Fruit fly (Drosophila melanogaster) whole organism, embryonic: Measurements from ENCODE around the gene Mst85C.

ENCODE experiments used
- Adf1 ChIP-seq: fragments of 200-800 bp; sonication (Bioruptor generic); IDR thresholded peaks from 2 replicates; pipeline ENCODE4 v1.3.6; 2022; ENCODE audit warnings: missing biosample characterization, missing genetic modification characterization
- Aef1 ChIP-seq: fragments of 200-800 bp; sonication (Bioruptor generic); IDR thresholded peaks from 3 replicates; pipeline ENCODE4 v1.3.6; 2022; ENCODE audit warnings: missing biosample characterization, missing genetic modification characterization
- B-H1 ChIP-seq: fragments of 200-800 bp; sonication (Bioruptor generic); IDR thresholded peaks from 3 replicates; pipeline ENCODE4 v1.3.6; 2022; ENCODE audit warnings: missing biosample characterization, missing genetic modification characterization
- BEAF-32 ChIP-seq: fragments of 200-800 bp; sonication (Bioruptor generic); optimal IDR thresholded peaks from 3 replicates; lab custom pipeline; 2017; ENCODE audit warnings: missing biosample characterization, missing genetic modification characterization, mild to moderate bottlenecking, moderate library complexity, missing genetic modification reagents
- CG10209 ChIP-seq: fragments of 200-800 bp; sonication (Bioruptor generic); optimal IDR thresholded peaks from 3 replicates; lab custom pipeline; 2017; ENCODE audit warnings: missing biosample characterization, mild to moderate bottlenecking, missing genetic modification characterization, missing genetic modification reagents
- CG10431 ChIP-seq: fragments of 200-800 bp; sonication (Bioruptor generic); optimal IDR thresholded peaks from 3 replicates; lab custom pipeline; 2018; ENCODE audit warnings: missing biosample characterization, mild to moderate bottlenecking, missing genetic modification characterization
- CG10565 ChIP-seq: fragments of 200-800 bp; sonication (Bioruptor generic); optimal IDR thresholded peaks from 3 replicates; lab custom pipeline; 2016; ENCODE audit warnings: missing biosample characterization, mild to moderate bottlenecking, missing genetic modification characterization
- CG12219 ChIP-seq: fragments of 200-800 bp; sonication (Bioruptor generic); optimal IDR thresholded peaks from 3 replicates; lab custom pipeline; 2018; ENCODE audit warnings: missing biosample characterization, mild to moderate bottlenecking, missing genetic modification characterization
- CG13123 ChIP-seq: fragments of 200-800 bp; sonication (Bioruptor generic); optimal IDR thresholded peaks from 2 replicates; lab custom pipeline; 2016; ENCODE audit warnings: missing biosample characterization, missing genetic modification characterization
- CG14860 ChIP-seq: fragments of 200-800 bp; sonication (Bioruptor generic); IDR thresholded peaks from 3 replicates; pipeline ENCODE4 v1.3.6; 2022; ENCODE audit warnings: missing biosample characterization, missing genetic modification characterization; ENCODE audit not compliant: partially characterized antibody
- CG17829 ChIP-seq: fragments of 200-800 bp; optimal IDR thresholded peaks from 2 replicates; lab custom pipeline; 2019; ENCODE audit warnings: missing biosample characterization, mild to moderate bottlenecking, missing genetic modification characterization, moderate library complexity
- CG1832 ChIP-seq: fragments of 200-800 bp; sonication (Bioruptor generic); optimal IDR thresholded peaks from 2 replicates; lab custom pipeline; 2017; ENCODE audit warnings: missing biosample characterization, mild to moderate bottlenecking, missing genetic modification characterization, inconsistent platforms
- CG2678 ChIP-seq: fragments of 200-800 bp; sonication (Bioruptor generic); optimal IDR thresholded peaks from 3 replicates; lab custom pipeline; 2019; ENCODE audit warnings: missing biosample characterization, mild to moderate bottlenecking, missing genetic modification characterization, moderate library complexity
- CG2875 ChIP-seq: fragments of 200-800 bp; sonication (Bioruptor generic); optimal IDR thresholded peaks from 2 replicates; lab custom pipeline; 2017; ENCODE audit warnings: missing biosample characterization, mild to moderate bottlenecking, missing genetic modification characterization, missing genetic modification reagents
- CG31365 ChIP-seq: fragments of 200-800 bp; sonication (Bioruptor generic); optimal IDR thresholded peaks from 2 replicates; lab custom pipeline; 2018; ENCODE audit warnings: missing biosample characterization, mild to moderate bottlenecking, missing genetic modification characterization
- CG4707 ChIP-seq: fragments of 200-800 bp; sonication (Bioruptor generic); optimal IDR thresholded peaks from 2 replicates; lab custom pipeline; 2018; ENCODE audit warnings: missing biosample characterization, mild to moderate bottlenecking, missing genetic modification characterization, moderate library complexity
- CG6654 ChIP-seq: fragments of 200-800 bp; sonication (Bioruptor generic); optimal IDR thresholded peaks from 2 replicates; lab custom pipeline; 2017; ENCODE audit warnings: missing biosample characterization, mild to moderate bottlenecking, missing genetic modification characterization
- CG7839 ChIP-seq: fragments of 200-800 bp; sonication (Bioruptor generic); optimal IDR thresholded peaks from 3 replicates; lab custom pipeline; 2018; ENCODE audit warnings: missing biosample characterization, mild to moderate bottlenecking, missing genetic modification characterization, moderate library complexity
- CG7987 ChIP-seq: fragments of 200-800 bp; sonication (Bioruptor generic); optimal IDR thresholded peaks from 2 replicates; lab custom pipeline; 2018; ENCODE audit warnings: missing biosample characterization, mild to moderate bottlenecking, missing genetic modification characterization, moderate library complexity
- CG9215 ChIP-seq: fragments of 200-800 bp; sonication (Bioruptor generic); IDR thresholded peaks from 2 replicates; pipeline ENCODE4 v1.3.6; 2022; ENCODE audit warnings: missing biosample characterization, missing genetic modification characterization
- CG9797 ChIP-seq: fragments of 200-800 bp; sonication (Bioruptor generic); optimal IDR thresholded peaks from 3 replicates; lab custom pipeline; 2018; ENCODE audit warnings: missing biosample characterization, mild to moderate bottlenecking, missing genetic modification characterization
- CG9817 ChIP-seq: fragments of 200-800 bp; sonication (Bioruptor generic); optimal IDR thresholded peaks from 2 replicates; lab custom pipeline; 2018; ENCODE audit warnings: missing biosample characterization, mild to moderate bottlenecking, missing genetic modification characterization, moderate library complexity
- D ChIP-seq, 2 experiments: fragments of 200-800 bp in 1 of 2; fragments of >200 bp in 1 of 2; sonication (Bioruptor generic) in 1 of 2; optimal IDR thresholded peaks; 2 replicates in 1 of 2; 3 replicates in 1 of 2; lab custom pipeline; 2017; ENCODE audit warnings: mild to moderate bottlenecking in 1 of 2, missing biosample characterization in 1 of 2, missing genetic modification characterization in 1 of 2, missing genetic modification reagents in 1 of 2
- HLH3B ChIP-seq: fragments of 200-800 bp; sonication (Bioruptor generic); IDR thresholded peaks from 2 replicates; pipeline ENCODE4 v1.3.6; 2022; ENCODE audit warnings: missing biosample characterization, missing genetic modification characterization
- HLH54F ChIP-seq: fragments of 200-800 bp; sonication (Bioruptor generic); optimal IDR thresholded peaks from 3 replicates; lab custom pipeline; 2016; ENCODE audit warnings: missing biosample characterization, missing genetic modification characterization
- Hr51 ChIP-seq, 2 experiments: fragments of 200-800 bp; sonication (Bioruptor generic); optimal IDR thresholded peaks; 2 replicates in 1 of 2; 3 replicates in 1 of 2; lab custom pipeline; 2016 to 2018; ENCODE audit warnings: missing biosample characterization in 2 of 2, missing genetic modification characterization in 2 of 2, mild to moderate bottlenecking in 1 of 2, moderate library complexity in 1 of 2
- Mad ChIP-seq: fragments of 200-800 bp; sonication (Bioruptor generic); optimal IDR thresholded peaks from 2 replicates; lab custom pipeline; 2016; ENCODE audit warnings: missing biosample characterization, missing genetic modification characterization
- NC2β ChIP-seq: fragments of 200-800 bp; sonication (Bioruptor generic); optimal IDR thresholded peaks from 2 replicates; lab custom pipeline; 2016; ENCODE audit warnings: missing biosample characterization, missing genetic modification characterization
- PHDP ChIP-seq: fragments of 200-800 bp; sonication (Bioruptor generic); optimal IDR thresholded peaks from 3 replicates; lab custom pipeline; 2018; ENCODE audit warnings: missing biosample characterization, mild to moderate bottlenecking, missing genetic modification characterization, moderate library complexity
- Poxn ChIP-seq: fragments of 200-800 bp; sonication (Bioruptor generic); IDR thresholded peaks from 2 replicates; pipeline ENCODE4 v1.3.6; 2022; ENCODE audit warnings: missing biosample characterization, missing genetic modification characterization
- Sox100B ChIP-seq: fragments of 200-800 bp; sonication (Bioruptor generic); optimal IDR thresholded peaks from 3 replicates; lab custom pipeline; 2018; ENCODE audit warnings: missing biosample characterization, mild to moderate bottlenecking, missing genetic modification characterization
- Trl ChIP-seq, 3 experiments: fragments of >200 bp in 2 of 3; fragments of 200-800 bp in 1 of 3; sonication (Bioruptor generic) in 1 of 3; optimal IDR thresholded peaks; 2 replicates in 1 of 3; 3 replicates in 2 of 3; lab custom pipeline; 2016 to 2017; ENCODE audit warnings: missing biosample characterization in 1 of 3, missing genetic modification characterization in 1 of 3
- Vsx1 ChIP-seq: fragments of 200-800 bp; sonication (Bioruptor generic); optimal IDR thresholded peaks from 2 replicates; lab custom pipeline; 2017; ENCODE audit warnings: missing biosample characterization, mild to moderate bottlenecking, missing genetic modification characterization, missing genetic modification reagents
- ase ChIP-seq: fragments of 200-800 bp; sonication (Bioruptor generic); IDR thresholded peaks from 3 replicates; pipeline ENCODE4 v1.3.6; 2022; ENCODE audit warnings: missing biosample characterization, missing genetic modification characterization
- btn ChIP-seq: fragments of 200-800 bp; sonication (Bioruptor generic); optimal IDR thresholded peaks from 2 replicates; lab custom pipeline; 2016; ENCODE audit warnings: missing biosample characterization, missing genetic modification characterization
- cato ChIP-seq: fragments of 200-800 bp; sonication (Bioruptor generic); optimal IDR thresholded peaks from 2 replicates; lab custom pipeline; 2016; ENCODE audit warnings: missing biosample characterization, missing genetic modification characterization, borderline replicate concordance
- dm ChIP-seq: fragments of 200-800 bp; sonication (Bioruptor generic); optimal IDR thresholded peaks from 3 replicates; lab custom pipeline; 2016; ENCODE audit warnings: missing biosample characterization, missing genetic modification characterization
- gro ChIP-seq: fragments of 200-800 bp; sonication (Bioruptor generic); optimal IDR thresholded peaks from 2 replicates; lab custom pipeline; 2016; ENCODE audit warnings: missing biosample characterization, missing genetic modification characterization
- phol ChIP-seq: fragments of 200-800 bp; sonication (Bioruptor generic); optimal IDR thresholded peaks from 3 replicates; lab custom pipeline; 2018; ENCODE audit warnings: missing biosample characterization, mild to moderate bottlenecking, missing genetic modification characterization, moderate library complexity
- pum ChIP-seq: fragments of 200-800 bp; sonication (Bioruptor generic); optimal IDR thresholded peaks from 2 replicates; lab custom pipeline; 2016; ENCODE audit warnings: missing biosample characterization, missing genetic modification characterization
- ro ChIP-seq: fragments of 200-800 bp; sonication (Bioruptor generic); IDR thresholded peaks from 2 replicates; pipeline ENCODE4 v1.3.6; 2022; ENCODE audit warnings: missing biosample characterization, missing genetic modification characterization
- slbo ChIP-seq: fragments of 200-800 bp; sonication (Bioruptor generic); IDR thresholded peaks from 2 replicates; pipeline ENCODE4 v1.3.6; 2022; ENCODE audit warnings: missing biosample characterization, missing genetic modification characterization
- sqz ChIP-seq: fragments of 200-800 bp; sonication (Bioruptor generic); optimal IDR thresholded peaks from 3 replicates; lab custom pipeline; 2018; ENCODE audit warnings: missing biosample characterization, mild to moderate bottlenecking, missing genetic modification characterization
- sug ChIP-seq: fragments of 200-800 bp; optimal IDR thresholded peaks from 2 replicates; lab custom pipeline; 2019; ENCODE audit warnings: missing biosample characterization, mild to moderate bottlenecking, missing genetic modification characterization, moderate library complexity
- tgo ChIP-seq: fragments of 200-800 bp; sonication (Bioruptor generic); IDR thresholded peaks from 3 replicates; pipeline ENCODE4 v1.3.6; 2022; ENCODE audit warnings: missing biosample characterization, missing genetic modification characterization
- trh ChIP-seq: fragments of 200-800 bp; sonication (Bioruptor generic); optimal IDR thresholded peaks from 2 replicates; lab custom pipeline; 2016; ENCODE audit warnings: missing biosample characterization, missing genetic modification characterization
- tup ChIP-seq: fragments of 200-800 bp; sonication (Bioruptor generic); optimal IDR thresholded peaks from 2 replicates; lab custom pipeline; 2016; ENCODE audit warnings: missing biosample characterization, mild to moderate bottlenecking, missing genetic modification characterization, moderate library complexity
- unpg ChIP-seq: fragments of 200-800 bp; sonication (Bioruptor generic); optimal IDR thresholded peaks from 3 replicates; lab custom pipeline; 2018; ENCODE audit warnings: missing biosample characterization, mild to moderate bottlenecking, missing genetic modification characterization, moderate library complexity
- yki ChIP-seq: fragments of >200 bp; optimal IDR thresholded peaks from 3 replicates; lab custom pipeline; 2018
- zf30C ChIP-seq: fragments of 200-800 bp; sonication (Bioruptor generic); optimal IDR thresholded peaks from 3 replicates; lab custom pipeline; 2018; ENCODE audit warnings: missing biosample characterization, mild to moderate bottlenecking, missing genetic modification characterization

The Mst85C gene

DNA sequence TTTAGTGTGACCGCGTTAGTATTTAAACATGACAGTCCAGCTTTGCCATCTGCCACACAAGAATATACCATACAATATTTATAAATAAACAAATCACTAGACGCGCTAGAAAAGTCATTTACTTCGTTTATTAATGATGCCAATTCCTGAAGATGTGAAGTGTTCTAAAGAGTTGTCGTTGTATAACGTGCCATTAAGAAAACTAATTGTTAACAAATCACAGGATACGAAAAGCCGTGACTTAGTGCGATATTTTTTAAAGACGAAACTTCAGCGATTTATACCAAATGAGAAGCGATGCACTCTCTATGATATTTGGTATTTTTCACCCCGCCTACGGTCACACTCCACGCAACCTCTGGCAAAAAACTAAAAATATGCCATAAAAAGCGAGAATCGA lies 9.0 kb upstream of the Mst85C start, which contains the start of gene neur (continued):
- TF ChIP-seq HLH54F (GFP tag; lab: Kevin White, UChicago): peak; percentile 17
- TF ChIP-seq yki (lab: Kevin White, UChicago): no peak
- no peak for TF ChIP-seq CG7987 (GFP tag; lab: Kevin White, UChicago)
- no peak for TF ChIP-seq Trl (optimal IDR thresholded peaks at IDR 0.05; lab: Kevin White, UChicago)
- no peak for TF ChIP-seq Trl (GFP tag; optimal IDR thresholded peaks at IDR 0.05; lab: Kevin White, UChicago)
- TF ChIP-seq unpg (GFP tag; lab: Kevin White, UChicago): no peak
- no peak for TF ChIP-seq cato (GFP tag; lab: Kevin White, UChicago)
- peak; percentile 5 for TF ChIP-seq dm (GFP tag; lab: Kevin White, UChicago)
- no peak for TF ChIP-seq CG2678 (tag; lab: Kevin White, UChicago)
- TF ChIP-seq CG14860 (GFP tag; lab: Robert Waterston, UW): 0 out of 3 replicates have a peak, but pooled peaks have one; percentile 54
- TF ChIP-seq HLH3B (GFP tag; lab: Robert Waterston, UW): no peak
- no peak for TF ChIP-seq CG10431
- no peak for TF ChIP-seq zf30C (GFP tag; lab: Kevin White, UChicago)
- no peak for TF ChIP-seq ase (GFP tag; lab: Robert Waterston, UW)
- 0 out of 2 replicates have a peak, but pooled peaks have one; percentile 8 for TF ChIP-seq CG9215 (GFP tag; lab: Robert Waterston, UW)
- peak; percentile 88 for TF ChIP-seq CG9797
- TF ChIP-seq CG2875 (GFP tag; lab: Kevin White, UChicago): no peak
- TF ChIP-seq Adf1 (GFP tag; lab: Robert Waterston, UW): no peak
- peak; percentile 91 for TF ChIP-seq BEAF-32
- no peak for TF ChIP-seq CG10209 (GFP tag; lab: Kevin White, UChicago)
- no peak for TF ChIP-seq Poxn
- peak; percentile 35 for TF ChIP-seq gro (GFP tag; lab: Kevin White, UChicago)
- TF ChIP-seq CG17829 (tag; lab: Kevin White, UChicago): peak; percentile 84
- no peak for TF ChIP-seq tup (GFP tag; lab: Kevin White, UChicago)
- no peak for TF ChIP-seq Hr51 (GFP tag; optimal IDR thresholded peaks at IDR 0.05; lab: Kevin White, UChicago)
- peak; percentile 29; the same call in 2 of the 3 replicates for TF ChIP-seq tgo (GFP tag; lab: Robert Waterston, UW)
- no peak for TF ChIP-seq sqz (GFP tag; lab: Kevin White, UChicago)
- no peak for TF ChIP-seq Aef1
- TF ChIP-seq CG1832 (GFP tag; lab: Kevin White, UChicago): no peak
- TF ChIP-seq trh: no peak
- TF ChIP-seq PHDP (tag; lab: Kevin White, UChicago): peak; percentile 13
- TF ChIP-seq NC2β (GFP tag; lab: Kevin White, UChicago): peak; percentile 26
- no peak for TF ChIP-seq B-H1 (GFP tag; lab: Robert Waterston, UW)
- TF ChIP-seq D (optimal IDR thresholded peaks at IDR 0.05; lab: Kevin White, UChicago): no peak
- TF ChIP-seq D (GFP tag; optimal IDR thresholded peaks at IDR 0.05; lab: Kevin White, UChicago): no peak
- peak; percentile 8 for TF ChIP-seq Sox100B (GFP tag; lab: Kevin White, UChicago)
- no peak for TF ChIP-seq btn
- TF ChIP-seq slbo (GFP tag; lab: Robert Waterston, UW): peak; percentile 39; the same call in 1 of the 2 replicates
- TF ChIP-seq phol (tag; lab: Kevin White, UChicago): peak; percentile 67
- peak; percentile 59 for TF ChIP-seq sug (tag; lab: Kevin White, UChicago)
- peak; percentile 38 for TF ChIP-seq CG9817
- no peak for TF ChIP-seq Mad (GFP tag; lab: Kevin White, UChicago)
- TF ChIP-seq CG7839 (tag; lab: Kevin White, UChicago): no peak
- TF ChIP-seq CG31365: no peak
- no peak for TF ChIP-seq pum (GFP tag; lab: Kevin White, UChicago)
- no peak for TF ChIP-seq Vsx1 (GFP tag; lab: Kevin White, UChicago)
- no peak for TF ChIP-seq CG4707
- TF ChIP-seq CG10565 (GFP tag; lab: Kevin White, UChicago): no peak
- TF ChIP-seq CG6654 (GFP tag; lab: Kevin White, UChicago): no peak
- no peak for TF ChIP-seq CG12219 (GFP tag; lab: Kevin White, UChicago)
- no peak for TF ChIP-seq CG13123 (GFP tag; lab: Kevin White, UChicago)
- TF ChIP-seq ro (GFP tag; lab: Robert Waterston, UW): no peak
